Worm (Caenorhabditis elegans) whole organism, L3 larva: ENCODE data around the gene bath-21.
"Not testable (repeated sequence)": the region's sequence is repeated elsewhere in the genome, so short reads cannot be mapped to it uniquely, and the experiment has no call there.

Experiments
- ceh-82 ChIP-seq: fragments of 150-350 bp; optimal IDR thresholded peaks from 2 replicates; lab custom pipeline; 2014; ENCODE audit warnings: missing biosample characterization, missing genetic modification characterization
- eor-1 ChIP-seq, 2 experiments: fragments of 150-350 bp; optimal IDR thresholded peaks; 2 replicates each; lab custom pipeline; 2014 to 2018; ENCODE audit warnings: missing biosample characterization in 2 of 2, missing genetic modification characterization in 2 of 2
- fkh-10 ChIP-seq: sonication (generic microtip); optimal IDR thresholded peaks from 2 replicates; lab custom pipeline; 2017; ENCODE audit warnings: missing biosample characterization, missing genetic modification reagents, missing genetic modification characterization
- fos-1 ChIP-seq: fragments of 150-350 bp; optimal IDR thresholded peaks from 2 replicates; lab custom pipeline; 2014; ENCODE audit warnings: missing biosample characterization, missing genetic modification characterization
- sea-2 ChIP-seq: fragments of 150-350 bp; sonication (generic microtip); optimal IDR thresholded peaks from 4 replicates; lab custom pipeline; 2014; ENCODE audit warnings: missing biosample characterization, missing genetic modification reagents, missing genetic modification characterization
- skn-1 ChIP-seq: fragments of 150-350 bp; optimal IDR thresholded peaks from 2 replicates; lab custom pipeline; 2014; ENCODE audit warnings: missing biosample characterization, missing genetic modification characterization
- unc-39 ChIP-seq: sonication (generic microtip); optimal IDR thresholded peaks from 4 replicates; lab custom pipeline; 2017; ENCODE audit warnings: missing biosample characterization, missing genetic modification characterization
- unc-62 ChIP-seq: fragments of 150-350 bp; sonication (generic microtip); optimal IDR thresholded peaks from 4 replicates; lab custom pipeline; 2014; ENCODE audit warnings: missing biosample characterization, missing genetic modification reagents, missing genetic modification characterization

DNA sequence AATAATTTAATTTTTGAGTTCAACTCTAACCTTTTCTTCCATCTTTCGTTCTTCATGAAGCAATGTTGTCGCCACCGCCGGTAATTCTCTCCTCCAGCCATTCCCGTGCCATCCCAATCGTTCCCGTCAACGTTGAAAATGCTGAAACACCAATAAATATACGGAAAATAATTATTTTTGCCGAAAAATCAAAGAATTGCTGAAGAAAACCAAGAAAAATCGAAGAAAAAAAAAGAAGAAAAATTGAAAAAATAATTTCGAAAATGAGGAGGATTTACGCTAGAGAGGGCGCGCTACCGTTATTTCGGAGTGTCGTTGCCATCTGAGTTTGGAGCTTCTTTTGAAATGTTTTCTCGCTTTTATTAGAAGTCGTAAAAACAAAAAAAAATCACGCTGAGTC lies 2.9 kb downstream of the bath-21 start, which contains the start of gene cya-2:
- TF ChIP-seq ceh-82; eor-1 (tag; optimal IDR thresholded peaks at IDR 0.05; lab: Kevin White, UChicago); skn-1; unc-39 (tag; lab: Kevin White, UChicago); fos-1 (tag; lab: Kevin White, UChicago); fkh-10; unc-62 (GFP tag; lab: Kevin White, UChicago); sea-2 (GFP tag; lab: Kevin White, UChicago): not testable (repeated sequence)
